Worm (Caenorhabditis elegans): ENCODE data around the gene ugt-38.

ugt-38 gene

ce11 chrV:7156079-7156478 is 8.8 kb upstream of the ugt-38 start, which contains the start of gene F10D2.10:
TSS of gene F10D2.10 (minus strand) at chrV:7156179.
- TF ChIP-seq fkh-10 (GFP tag; optimal IDR thresholded peaks at IDR 0.05) (no peak), ztf-4 (tag; optimal IDR thresholded peaks at IDR 0.05) (no peak), nhr-28 (tag; optimal IDR thresholded peaks at IDR 0.05) (no peak), tbx-2 (tag; optimal IDR thresholded peaks at IDR 0.05) (no peak), unc-39 (tag; optimal IDR thresholded peaks at IDR 0.05) (no peak), sea-2 (GFP tag; optimal IDR thresholded peaks at IDR 0.05) (no peak), elt-2 (tag; optimal IDR thresholded peaks at IDR 0.05) (no peak)

ce11 chrV:7153046-7153445 is 5.8 kb upstream of the ugt-38 start, which contains the start of gene fat-7:
TSS of gene fat-7 (minus strand) at chrV:7153146.
- TF ChIP-seq ztf-11 (tag; optimal IDR thresholded peaks at IDR 0.05) (no peak), lin-15B (tag; optimal IDR thresholded peaks at IDR 0.05) (no peak), R02D3.7 (tag; optimal IDR thresholded peaks at IDR 0.05) (no peak), fos-1 (tag; optimal IDR thresholded peaks at IDR 0.05) (no peak), sea-2 (GFP tag; optimal IDR thresholded peaks at IDR 0.05) (no peak), ceh-16 (tag; optimal IDR thresholded peaks at IDR 0.05) (no peak), hmg-11 (tag; optimal IDR thresholded peaks at IDR 0.05) (no peak), nhr-11 (tag; optimal IDR thresholded peaks at IDR 0.05) (no peak), egl-27 (tag; optimal IDR thresholded peaks at IDR 0.05) (no peak), unc-62 (GFP tag; optimal IDR thresholded peaks at IDR 0.05) (no peak), nhr-12 (tag; optimal IDR thresholded peaks at IDR 0.05) (no peak), nhr-28 (tag; optimal IDR thresholded peaks at IDR 0.05) (no peak), nhr-25 (tag; optimal IDR thresholded peaks at IDR 0.05) (no peak), ama-1 (optimal IDR thresholded peaks at IDR 0.05) (no peak)

- TF ChIP-seq R02D3.7 (tag; optimal IDR thresholded peaks at IDR 0.05) (no peak), elt-3 (tag; optimal IDR thresholded peaks at IDR 0.05) (no peak), elt-2 (tag; optimal IDR thresholded peaks at IDR 0.05) (peak; percentile 89), pqm-1 (tag; optimal IDR thresholded peaks at IDR 0.05) (peak; percentile 95), ceh-82 (tag; optimal IDR thresholded peaks at IDR 0.05) (no peak), hmg-11 (tag; optimal IDR thresholded peaks at IDR 0.05) (no peak), daf-12 (tag; optimal IDR thresholded peaks at IDR 0.05) (no peak), jun-1 (tag; optimal IDR thresholded peaks at IDR 0.05) (peak; percentile 21), pha-4 (tag; optimal IDR thresholded peaks at IDR 0.05) (peak; percentile 35), mdl-1 (tag; optimal IDR thresholded peaks at IDR 0.05) (no peak), ztf-4 (tag; optimal IDR thresholded peaks at IDR 0.05) (no peak)
These were observed 3.3 kb upstream of the ugt-38 start, which contains the start of gene F10D2.8 for ce11 chrV:7150570-7150969. TSS of gene F10D2.8 (minus strand) at chrV:7150714.

DNA sequence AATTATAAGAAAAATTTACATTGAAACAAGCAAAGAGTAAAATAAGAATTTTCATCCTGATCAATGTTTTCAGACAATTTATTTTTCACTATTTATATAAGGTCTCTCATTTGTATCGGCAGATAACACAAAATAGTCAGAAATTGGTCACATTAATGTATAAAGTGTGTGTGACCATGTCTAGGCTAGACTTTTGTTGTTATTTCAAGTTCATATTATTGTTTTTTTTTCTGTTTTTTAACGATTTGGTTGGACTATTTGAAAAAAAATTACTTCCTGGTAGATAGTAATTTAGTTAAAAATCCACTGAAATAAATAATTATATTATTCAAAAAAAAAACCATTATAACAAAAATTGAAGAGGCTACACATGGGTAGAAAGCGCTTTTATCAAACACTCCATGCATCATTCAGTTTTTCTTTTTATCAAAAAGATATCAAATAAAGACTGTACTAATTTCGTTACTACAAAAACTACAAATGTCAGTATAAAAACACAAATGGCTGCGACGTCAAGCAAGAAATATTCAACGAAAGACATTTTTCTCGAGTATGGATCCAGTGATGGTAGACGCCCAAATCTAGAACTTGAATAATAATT is 1.9 kb downstream of the ugt-38 start, which contains the start of gene ugt-37:
ugt-37 (minus strand) TSS at position 69 of the 601 bp plus-strand sequence.
- peak; percentile 33 for TF ChIP-seq elt-2 (tag; optimal IDR thresholded peaks at IDR 0.05)
- no peak for TF ChIP-seq nhr-67 (tag; optimal IDR thresholded peaks at IDR 0.05)

ce11 chrV:7142661-7143060 is 4.6 kb downstream of the ugt-38 start:
- TF ChIP-seq snpc-4 (tag; optimal IDR thresholded peaks at IDR 0.05) (peak; percentile 68), nhr-25 (tag; optimal IDR thresholded peaks at IDR 0.05) (no peak), mdl-1 (tag; optimal IDR thresholded peaks at IDR 0.05) (no peak), ceh-82 (tag; optimal IDR thresholded peaks at IDR 0.05) (no peak), tbx-2 (tag; optimal IDR thresholded peaks at IDR 0.05) (no peak), elt-2 (tag; optimal IDR thresholded peaks at IDR 0.05) (peak; percentile 33), nhr-77 (tag; optimal IDR thresholded peaks at IDR 0.05) (no peak), ztf-4 (tag; optimal IDR thresholded peaks at IDR 0.05) (no peak), aly-2 (tag; optimal IDR thresholded peaks at IDR 0.05) (no peak), nhr-76 (tag; optimal IDR thresholded peaks at IDR 0.05) (no peak), unc-39 (tag; optimal IDR thresholded peaks at IDR 0.05) (no peak), pqm-1 (tag; optimal IDR thresholded peaks at IDR 0.05) (peak; percentile 46)

- TF ChIP-seq ztf-11 (tag; optimal IDR thresholded peaks at IDR 0.05) (no peak), mdl-1 (tag; optimal IDR thresholded peaks at IDR 0.05) (no peak), pha-4 (tag; optimal IDR thresholded peaks at IDR 0.05) (no peak), fkh-2 (tag; optimal IDR thresholded peaks at IDR 0.05) (no peak), unc-62 (GFP tag; optimal IDR thresholded peaks at IDR 0.05) (no peak), ceh-9 (tag; optimal IDR thresholded peaks at IDR 0.05) (no peak), lin-39 (tag; optimal IDR thresholded peaks at IDR 0.05) (no peak), skn-1 (tag; optimal IDR thresholded peaks at IDR 0.05) (no peak), nhr-25 (tag; optimal IDR thresholded peaks at IDR 0.05) (no peak)
These were observed 5.4 kb downstream of the ugt-38 start, which contains the start of gene ugt-40 for ce11 chrV:7141864-7142263. TSS of gene ugt-40 (minus strand) at chrV:7141964.
